Worm (Caenorhabditis elegans) whole organism, mixed stage, embryonic: ENCODE results near the gene irld-50.

Experiments
- M03D4.4 ChIP-seq: sonication (generic microtip); optimal IDR thresholded peaks from 2 replicates; lab custom pipeline; 2017; ENCODE audit warnings: mild to moderate bottlenecking, missing genetic modification characterization, missing compliant biosample characterization
- blmp-1 ChIP-seq: fragments of 150-350 bp; optimal IDR thresholded peaks from 2 replicates; lab custom pipeline; 2014; ENCODE audit warnings: missing biosample characterization, missing genetic modification characterization
- ceh-39 ChIP-seq: fragments of 150-350 bp; optimal IDR thresholded peaks from 2 replicates; lab custom pipeline; 2014; ENCODE audit warnings: missing biosample characterization, missing genetic modification characterization
- ceh-43 ChIP-seq: fragments of 200-800 bp; sonication (Bioruptor generic); optimal IDR thresholded peaks from 2 replicates; lab custom pipeline; 2018; ENCODE audit warnings: mild to moderate bottlenecking, missing genetic modification characterization, moderate library complexity, missing compliant biosample characterization
- ceh-83 ChIP-seq: fragments of 200-800 bp; sonication (Bioruptor generic); optimal IDR thresholded peaks from 2 replicates; lab custom pipeline; 2018; ENCODE audit warnings: mild to moderate bottlenecking, missing genetic modification characterization, missing compliant biosample characterization
- ces-1 ChIP-seq: fragments of 150-350 bp; optimal IDR thresholded peaks from 2 replicates; lab custom pipeline; 2014; ENCODE audit warnings: missing biosample characterization, missing genetic modification reagents, missing genetic modification characterization
- cnd-1 ChIP-seq: fragments of 200-800 bp; sonication (Bioruptor generic); optimal IDR thresholded peaks from 2 replicates; lab custom pipeline; 2018; ENCODE audit warnings: mild to moderate bottlenecking, missing genetic modification characterization, missing compliant biosample characterization
- drap-1 ChIP-seq: fragments of 200-800 bp; sonication (Bioruptor generic); optimal IDR thresholded peaks from 3 replicates; lab custom pipeline; 2018; ENCODE audit warnings: mild to moderate bottlenecking, missing genetic modification characterization, missing compliant biosample characterization
- elt-1 ChIP-seq: sonication (generic microtip); optimal IDR thresholded peaks from 2 replicates; lab custom pipeline; 2017; ENCODE audit warnings: missing genetic modification characterization, mild to moderate bottlenecking, missing compliant biosample characterization, antibody characterized with exemption, moderate library complexity, borderline replicate concordance; ENCODE audit not compliant: insufficient read depth
- elt-3 ChIP-seq: fragments of 150-350 bp; optimal IDR thresholded peaks from 2 replicates; lab custom pipeline; 2014; ENCODE audit warnings: missing biosample characterization, missing genetic modification characterization
- flh-1 ChIP-seq: fragments of 200-800 bp; sonication (Bioruptor generic); optimal IDR thresholded peaks from 2 replicates; lab custom pipeline; 2018; ENCODE audit warnings: mild to moderate bottlenecking, missing genetic modification characterization, moderate library complexity, missing compliant biosample characterization
- ham-2 ChIP-seq: fragments of 200-800 bp; sonication (Bioruptor generic); optimal IDR thresholded peaks from 2 replicates; lab custom pipeline; 2018; ENCODE audit warnings: mild to moderate bottlenecking, missing genetic modification characterization, missing compliant biosample characterization
- hlh-1 ChIP-seq: fragments of 150-350 bp; optimal IDR thresholded peaks from 2 replicates; lab custom pipeline; 2014; ENCODE audit warnings: missing biosample characterization, missing genetic modification reagents, missing genetic modification characterization
- lin-13 ChIP-seq: fragments of 150-350 bp; optimal IDR thresholded peaks from 2 replicates; lab custom pipeline; 2014; ENCODE audit warnings: missing biosample characterization, missing genetic modification characterization
- lin-32 ChIP-seq: fragments of 200-800 bp; sonication (Bioruptor generic); optimal IDR thresholded peaks from 2 replicates; lab custom pipeline; 2018; ENCODE audit warnings: mild to moderate bottlenecking, missing genetic modification characterization, missing compliant biosample characterization
- lsy-2 ChIP-seq: fragments of 150-350 bp; optimal IDR thresholded peaks from 2 replicates; lab custom pipeline; 2014; ENCODE audit warnings: missing biosample characterization, missing genetic modification characterization
- mab-5 ChIP-seq: fragments of 150-350 bp; optimal IDR thresholded peaks from 2 replicates; lab custom pipeline; 2014; ENCODE audit warnings: missing biosample characterization, missing genetic modification characterization
- mep-1 ChIP-seq: fragments of 150-350 bp; optimal IDR thresholded peaks from 2 replicates; lab custom pipeline; 2017; ENCODE audit warnings: missing biosample characterization, missing genetic modification reagents, missing genetic modification characterization, inconsistent platforms
- nhr-12 ChIP-seq: fragments of 150-350 bp; optimal IDR thresholded peaks from 2 replicates; lab custom pipeline; 2014; ENCODE audit warnings: missing biosample characterization, missing genetic modification characterization
- nhr-2 ChIP-seq: fragments of 150-350 bp; optimal IDR thresholded peaks from 2 replicates; lab custom pipeline; 2014; ENCODE audit warnings: missing biosample characterization, missing genetic modification characterization
- nhr-237 ChIP-seq: fragments of 150-350 bp; optimal IDR thresholded peaks from 2 replicates; lab custom pipeline; 2014; ENCODE audit warnings: missing biosample characterization, missing genetic modification characterization
- nhr-76 ChIP-seq: sonication (generic microtip); optimal IDR thresholded peaks from 2 replicates; lab custom pipeline; 2017; ENCODE audit warnings: missing biosample characterization, missing genetic modification characterization
- pha-4 ChIP-seq: fragments of 150-350 bp; optimal IDR thresholded peaks from 2 replicates; lab custom pipeline; 2018; ENCODE audit warnings: missing biosample characterization, missing genetic modification reagents, missing genetic modification characterization
- sem-2 ChIP-seq: fragments of 200-800 bp; sonication (Bioruptor generic); optimal IDR thresholded peaks from 2 replicates; lab custom pipeline; 2018; ENCODE audit warnings: mild to moderate bottlenecking, missing genetic modification characterization, missing compliant biosample characterization
- snpc-4 ChIP-seq: fragments of 150-350 bp; optimal IDR thresholded peaks from 2 replicates; lab custom pipeline; 2014; ENCODE audit warnings: missing biosample characterization, missing genetic modification characterization
- sptf-1 ChIP-seq: sonication (generic microtip); optimal IDR thresholded peaks from 2 replicates; lab custom pipeline; 2017; ENCODE audit warnings: mild to moderate bottlenecking, missing genetic modification characterization, moderate library complexity, missing compliant biosample characterization
- tbx-8 ChIP-seq: fragments of 200-800 bp; sonication (Bioruptor generic); optimal IDR thresholded peaks from 2 replicates; lab custom pipeline; 2018; ENCODE audit warnings: mild to moderate bottlenecking, missing genetic modification characterization, moderate library complexity, missing compliant biosample characterization
- unc-120 ChIP-seq: sonication (generic microtip); optimal IDR thresholded peaks from 2 replicates; lab custom pipeline; 2017; ENCODE audit warnings: missing genetic modification characterization, missing compliant biosample characterization; ENCODE audit not compliant: poor library complexity, severe bottlenecking
- unc-39 ChIP-seq: fragments of 150-350 bp; optimal IDR thresholded peaks from 2 replicates; lab custom pipeline; 2014; ENCODE audit warnings: missing biosample characterization, missing genetic modification characterization
- unc-62 ChIP-seq: fragments of 150-350 bp; optimal IDR thresholded peaks from 2 replicates; lab custom pipeline; 2014; ENCODE audit warnings: missing biosample characterization, missing genetic modification reagents, missing genetic modification characterization
- zip-8 ChIP-seq: fragments of 150-350 bp; optimal IDR thresholded peaks from 2 replicates; lab custom pipeline; 2014; ENCODE audit warnings: missing biosample characterization, missing genetic modification characterization
- ztf-11 ChIP-seq: fragments of 150-350 bp; optimal IDR thresholded peaks from 2 replicates; lab custom pipeline; 2014; ENCODE audit warnings: missing biosample characterization, missing genetic modification characterization

irld-50 gene

DNA sequence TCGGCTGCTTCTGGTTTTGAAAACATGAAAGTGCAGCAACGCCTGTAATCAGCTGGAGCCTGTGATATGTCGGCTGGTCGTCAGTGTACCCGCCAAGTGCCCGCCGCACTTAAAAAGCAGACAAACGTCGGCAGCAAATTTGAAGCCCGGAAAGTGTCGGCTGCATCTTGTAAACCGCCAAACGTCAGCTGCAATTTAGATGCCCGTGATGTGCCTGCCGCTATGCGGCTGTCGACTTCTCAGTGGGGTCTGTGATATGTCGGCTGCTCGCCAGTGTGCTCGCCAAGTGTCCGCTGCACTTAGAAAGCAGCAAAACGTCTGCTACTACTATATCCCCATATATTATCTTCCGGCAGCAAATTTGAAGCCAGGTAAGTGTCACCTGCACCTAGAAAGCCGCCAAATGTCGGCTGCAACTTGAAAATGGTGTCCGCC, 43.3 kb upstream of the irld-50 start:
- no peak for TF ChIP-seq blmp-1 (tag; lab: Kevin White, UChicago)
- TF ChIP-seq hlh-1 = no peak
- no peak for TF ChIP-seq ham-2 (GFP tag; lab: Kevin White, UChicago)
- no peak for TF ChIP-seq elt-3 (tag; lab: Kevin White, UChicago)
- no peak for TF ChIP-seq elt-1 (tag; lab: Kevin White, UChicago)
- no peak for TF ChIP-seq lin-32
- no peak for TF ChIP-seq nhr-76
- TF ChIP-seq unc-120 (tag; lab: Kevin White, UChicago) = no peak
- no peak for TF ChIP-seq ztf-11 (tag; lab: Kevin White, UChicago)
- no peak for TF ChIP-seq nhr-12 (tag; lab: Kevin White, UChicago)
- no peak for TF ChIP-seq flh-1 (GFP tag; lab: Kevin White, UChicago)
- TF ChIP-seq mep-1 (tag; lab: Kevin White, UChicago) = no peak
- no peak for TF ChIP-seq unc-39 (tag; lab: Kevin White, UChicago)
- no peak for TF ChIP-seq tbx-8 (GFP tag; lab: Kevin White, UChicago)
- TF ChIP-seq sptf-1 = no peak
- no peak for TF ChIP-seq ceh-83 (GFP tag; lab: Kevin White, UChicago)

DNA sequence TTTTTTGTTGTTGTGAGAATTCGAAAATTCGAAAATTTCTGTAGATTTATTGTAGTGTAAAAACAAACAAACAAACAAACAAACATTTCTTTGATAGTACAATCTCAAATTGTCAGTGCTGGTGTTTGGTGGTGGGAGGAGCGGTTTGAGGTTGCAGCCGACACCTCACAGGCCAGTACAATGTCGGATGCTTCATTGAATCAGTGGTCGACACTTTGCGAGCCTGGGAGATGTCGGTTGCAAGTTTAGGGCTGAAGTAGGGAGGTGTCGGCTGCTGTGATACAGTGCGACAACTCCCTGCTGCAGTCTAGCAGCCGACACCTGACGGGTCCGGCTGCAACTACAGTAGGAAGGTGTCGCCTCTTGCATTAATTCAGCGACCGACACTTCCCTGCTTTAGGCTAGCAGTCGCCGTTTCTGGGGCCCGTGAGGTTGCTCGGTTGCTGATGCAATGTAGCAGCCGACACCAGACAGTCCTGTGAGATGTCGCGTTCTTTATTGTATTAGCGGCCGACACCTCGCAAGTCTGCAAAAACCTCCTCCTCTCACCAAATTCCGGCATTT, 42.2 kb upstream of the irld-50 start:
- TF ChIP-seq elt-1 (tag; lab: Kevin White, UChicago) = no peak
- TF ChIP-seq blmp-1 (tag; lab: Kevin White, UChicago) = no peak
- TF ChIP-seq tbx-8 (GFP tag; lab: Kevin White, UChicago) = no peak
- no peak for TF ChIP-seq nhr-76
- no peak for TF ChIP-seq M03D4.4
- no peak for TF ChIP-seq unc-39 (tag; lab: Kevin White, UChicago)

DNA sequence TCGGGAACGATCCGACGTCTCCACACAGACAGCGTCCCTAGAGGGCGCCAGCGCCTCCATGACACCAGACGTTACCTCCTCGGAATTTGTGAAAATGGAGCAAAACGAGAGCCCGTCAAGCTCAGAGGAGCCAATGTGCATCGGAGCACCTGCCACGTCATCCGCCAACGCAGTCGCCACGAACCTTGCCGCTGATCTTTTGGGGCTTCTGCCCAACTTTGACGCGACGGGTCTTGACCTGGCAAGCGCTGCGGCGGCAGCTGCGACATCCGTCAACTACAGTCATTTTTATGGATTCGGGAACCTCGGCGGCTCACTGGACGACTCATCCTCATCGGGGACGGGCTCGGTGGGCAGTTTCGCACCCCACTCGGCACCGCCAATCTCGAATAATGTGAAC, 41.6 kb upstream of the irld-50 start:
- TF ChIP-seq ceh-43 (GFP tag; lab: Kevin White, UChicago) (no peak), elt-3 (tag; lab: Kevin White, UChicago) (no peak), drap-1 (GFP tag; lab: Kevin White, UChicago) (no peak), M03D4.4 (no peak), lsy-2 (tag; lab: Kevin White, UChicago) (no peak), mep-1 (tag; lab: Kevin White, UChicago) (no peak), nhr-76 (no peak), flh-1 (GFP tag; lab: Kevin White, UChicago) (no peak), tbx-8 (GFP tag; lab: Kevin White, UChicago) (no peak), unc-62 (no peak), sem-2 (no peak), elt-1 (tag; lab: Kevin White, UChicago) (no peak), zip-8 (no peak), lin-13 (tag; lab: Kevin White, UChicago) (no peak), unc-39 (tag; lab: Kevin White, UChicago) (no peak), lin-32 (no peak), nhr-2 (tag; lab: Kevin White, UChicago) (no peak), cnd-1 (tag; lab: Kevin White, UChicago) (no peak), pha-4 (no peak)

DNA sequence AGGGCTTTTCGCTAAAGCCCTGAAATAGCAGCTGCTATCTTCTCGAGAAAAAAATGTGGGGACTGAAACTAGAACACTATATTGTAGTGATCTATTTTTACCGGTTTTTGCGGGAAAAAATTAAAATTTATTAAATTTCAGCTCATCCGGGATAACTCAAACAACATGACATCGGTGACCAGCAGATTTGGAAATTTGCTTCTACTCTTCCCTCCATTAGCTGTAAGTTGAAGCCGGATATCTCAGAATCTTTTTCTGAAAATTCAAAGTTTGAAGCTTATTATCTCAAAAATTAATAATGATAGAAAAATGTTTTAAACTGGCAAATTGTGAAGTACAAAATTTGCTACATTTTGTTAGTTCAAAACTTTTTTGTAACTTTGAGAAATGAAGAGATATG, 40.5 kb upstream of the irld-50 start:
- TF ChIP-seq blmp-1 (tag; lab: Kevin White, UChicago) (no peak), ceh-39 (tag; lab: Kevin White, UChicago) (no peak), flh-1 (GFP tag; lab: Kevin White, UChicago) (no peak), sem-2 (no peak), snpc-4 (tag; lab: Kevin White, UChicago) (no peak), nhr-76 (no peak), nhr-237 (tag; lab: Kevin White, UChicago) (no peak), nhr-2 (tag; lab: Kevin White, UChicago) (no peak), ham-2 (GFP tag; lab: Kevin White, UChicago) (no peak), ceh-43 (GFP tag; lab: Kevin White, UChicago) (no peak), ces-1 (no peak), mab-5 (no peak)

DNA sequence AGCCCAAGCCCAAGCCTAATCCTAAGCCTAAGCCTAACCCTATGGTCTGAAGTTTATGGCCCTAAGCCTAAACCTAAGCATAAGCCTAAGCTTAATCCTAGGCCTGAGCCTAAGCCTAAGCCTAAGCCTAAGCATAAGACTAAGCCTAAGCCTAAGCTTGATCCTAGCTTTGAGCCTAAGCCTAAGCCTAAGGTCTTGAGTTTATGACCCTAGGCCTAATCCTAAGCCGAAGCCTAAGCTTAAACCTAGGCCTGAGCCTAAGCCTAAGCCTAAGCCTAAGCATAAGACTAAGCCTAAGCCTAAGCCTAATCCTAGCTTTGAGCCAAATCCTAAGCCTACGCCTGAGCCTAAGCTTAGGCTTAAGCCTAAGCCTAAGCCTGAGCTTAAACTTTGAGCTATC, 35.2 kb upstream of the irld-50 start:
- TF ChIP-seq lin-13 (tag; lab: Kevin White, UChicago) (no peak), ham-2 (GFP tag; lab: Kevin White, UChicago) (peak; percentile 36)
